Worm (Caenorhabditis elegans) whole organism, L4/young adult: Measurements from ENCODE around the gene vdac-1.

Experiments
- W03F9.2 ChIP-seq: fragments of 150-350 bp; optimal IDR thresholded peaks from 2 replicates; lab custom pipeline; 2014; ENCODE audit warnings: missing biosample characterization, missing genetic modification characterization
- dao-5 ChIP-seq: sonication (generic microtip); optimal IDR thresholded peaks from 2 replicates; lab custom pipeline; 2016; ENCODE audit warnings: missing genotype, missing genetic modification characterization, moderate library complexity, missing compliant biosample characterization
- him-1 ChIP-seq: sonication (generic microtip); optimal IDR thresholded peaks from 2 replicates; lab custom pipeline; 2016; ENCODE audit warnings: missing genotype, missing genetic modification reagents, missing genetic modification characterization, missing compliant biosample characterization

Gene vdac-1

DNA sequence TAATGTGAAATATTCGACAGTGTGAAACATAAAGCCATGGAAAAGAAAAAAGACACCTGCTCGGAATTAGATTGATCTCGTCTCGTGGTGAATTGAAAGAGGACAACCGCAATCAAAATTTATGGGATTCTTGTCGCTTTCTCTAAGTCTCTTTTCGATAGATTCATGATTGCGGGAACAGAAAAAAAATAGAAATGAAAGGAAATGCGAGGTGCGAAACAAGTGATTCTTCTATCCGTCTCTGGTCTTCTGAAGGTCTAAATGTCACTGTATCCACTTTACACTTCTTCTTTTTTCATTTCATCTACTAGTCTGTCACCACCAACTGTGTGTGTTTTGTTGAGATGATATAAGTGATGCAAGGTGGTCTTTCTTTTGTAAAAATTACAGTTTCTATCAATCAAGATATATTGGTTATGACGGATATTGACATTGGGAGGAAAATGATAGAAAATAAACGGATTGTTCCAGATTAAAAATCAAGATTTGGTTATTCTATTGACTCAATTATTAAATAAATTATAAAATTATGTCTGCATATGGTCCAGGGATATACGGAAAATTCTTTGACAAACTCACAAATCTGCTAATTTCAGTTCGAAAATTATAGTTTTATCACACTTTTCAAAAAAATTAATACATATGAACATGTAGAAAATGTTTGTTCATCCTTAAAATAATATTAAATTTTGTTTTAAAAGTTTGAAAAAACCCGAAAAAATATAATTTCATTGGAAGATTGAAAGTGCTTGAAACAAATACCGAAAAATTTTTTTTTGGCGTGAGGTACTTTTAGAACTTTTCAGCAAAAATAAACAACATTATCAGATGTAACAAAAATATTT is 22.8 kb upstream of the vdac-1 start:
- TF ChIP-seq dao-5 (tag; lab: Kevin White, UChicago) (no peak), him-1 (no peak), W03F9.2 (no peak)

ce11 chrIV:7523744-7524143 is 16.1 kb upstream of the vdac-1 start:
- TF ChIP-seq W03F9.2 = no peak

- TF ChIP-seq W03F9.2 = no peak
- TF ChIP-seq him-1 = no peak
- no peak for TF ChIP-seq dao-5 (tag; lab: Kevin White, UChicago)
Observed at ce11 chrIV:7521591-7521990, 13.9 kb upstream of the vdac-1 start.

DNA sequence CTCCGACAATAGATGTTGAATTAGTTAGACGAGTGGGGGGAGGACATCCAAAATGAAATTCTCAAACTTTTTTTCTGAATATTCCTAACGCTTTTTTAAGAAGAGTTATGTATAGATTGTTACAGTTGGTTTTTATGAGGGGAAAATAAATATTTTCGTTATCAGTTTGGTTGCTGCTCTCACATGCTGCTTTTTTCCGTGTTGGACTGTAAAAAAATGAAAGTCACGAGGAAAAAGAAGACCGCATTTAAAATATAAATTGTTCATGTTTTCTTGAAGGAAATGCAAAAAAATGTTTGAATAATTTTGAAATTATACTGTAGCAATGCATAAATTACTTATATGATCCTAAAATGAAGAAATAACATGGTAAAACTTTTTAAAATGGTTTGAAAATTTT is 13.2 kb upstream of the vdac-1 start:
- TF ChIP-seq dao-5 (tag; lab: Kevin White, UChicago) = no peak
- no peak for TF ChIP-seq W03F9.2
- no peak for TF ChIP-seq him-1

ce11 chrIV:7520258-7520657 is 12.6 kb upstream of the vdac-1 start:
- no peak for TF ChIP-seq dao-5 (tag; lab: Kevin White, UChicago)
- TF ChIP-seq W03F9.2 = no peak
- TF ChIP-seq him-1 = no peak

DNA sequence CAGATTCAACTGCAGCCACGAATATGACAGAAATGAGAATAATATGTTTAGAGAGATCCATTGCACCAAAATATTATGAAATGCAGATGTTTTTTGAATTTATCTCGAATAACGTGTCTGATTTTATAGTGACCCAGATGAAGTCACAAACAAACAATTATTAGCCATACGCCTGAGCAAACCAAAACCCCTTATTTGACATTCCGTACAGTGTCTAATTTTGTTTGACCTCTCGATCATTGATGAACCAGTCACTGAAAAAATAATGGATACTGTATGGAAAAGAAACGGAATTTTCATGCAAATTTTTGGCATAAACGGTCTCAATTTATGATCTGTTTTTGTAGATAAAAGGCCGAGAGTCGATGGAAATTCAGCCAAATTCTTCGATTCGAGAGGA is 8.5 kb upstream of the vdac-1 start, which contains the start of the genes R05G6.9 and R05G6.3:
Gene R05G6.9 (minus strand): TSS at position 101 of the 400 bp plus-strand sequence.
Gene R05G6.3 (plus strand): TSS at position 386 of the 400 bp plus-strand sequence.
- no peak for TF ChIP-seq W03F9.2
- no peak for TF ChIP-seq dao-5 (tag; lab: Kevin White, UChicago)
- TF ChIP-seq him-1 = no peak

DNA sequence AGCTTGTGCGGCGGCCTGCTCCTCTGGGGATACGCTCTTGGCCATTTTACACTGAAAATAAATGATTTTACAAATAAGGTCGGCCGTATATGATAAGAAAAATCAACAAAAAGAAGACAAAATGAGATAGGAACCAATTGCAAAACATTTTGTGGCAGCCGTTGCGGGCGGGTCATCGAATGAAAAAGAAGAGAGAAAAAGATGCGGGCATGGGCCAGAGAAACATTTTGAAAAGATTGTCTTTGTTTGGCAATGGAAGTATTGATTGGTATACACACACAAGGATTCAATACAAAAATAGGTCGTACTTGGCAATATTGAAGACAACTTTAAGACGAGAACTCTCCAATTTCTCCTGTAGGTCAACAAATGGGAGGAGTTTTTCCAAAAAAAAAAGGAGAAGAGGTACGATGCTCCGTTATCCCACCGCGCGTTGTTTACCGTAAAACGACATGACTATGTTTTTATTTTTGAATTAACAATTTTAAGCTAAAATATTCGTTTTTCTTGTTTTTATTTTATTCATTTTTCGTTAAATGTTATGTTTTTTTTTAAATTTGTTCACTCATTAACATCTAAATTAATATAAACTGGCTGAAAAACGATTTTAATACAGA is 5.0 kb upstream of the vdac-1 start, which contains the start of the genes plc-4 and R05G6.4:
Gene plc-4 (minus strand): TSS at position 51 of the 617 bp plus-strand sequence.
Gene R05G6.4 (plus strand): TSS at position 617 of the 617 bp plus-strand sequence.
- no peak for TF ChIP-seq him-1
- no peak for TF ChIP-seq dao-5 (tag; lab: Kevin White, UChicago)

ce11 chrIV:7510829-7511228 is 3.1 kb upstream of the vdac-1 start:
- no peak for TF ChIP-seq W03F9.2

- no peak for TF ChIP-seq him-1
- TF ChIP-seq W03F9.2 = no peak
- TF ChIP-seq dao-5 (tag; lab: Kevin White, UChicago) = no peak
Observed at ce11 chrIV:7508850-7509249, 1.2 kb upstream of the vdac-1 start.

ce11 chrIV:7507305-7507704 is 386 bp downstream of the vdac-1 start:
- no peak for TF ChIP-seq him-1
- TF ChIP-seq W03F9.2 = no peak
- no peak for TF ChIP-seq dao-5 (tag; lab: Kevin White, UChicago)

- TF ChIP-seq him-1 (no peak), W03F9.2 (no peak), dao-5 (tag; lab: Kevin White, UChicago) (no peak)
Observed at ce11 chrIV:7506711-7507110, 980 bp downstream of the vdac-1 start.

DNA sequence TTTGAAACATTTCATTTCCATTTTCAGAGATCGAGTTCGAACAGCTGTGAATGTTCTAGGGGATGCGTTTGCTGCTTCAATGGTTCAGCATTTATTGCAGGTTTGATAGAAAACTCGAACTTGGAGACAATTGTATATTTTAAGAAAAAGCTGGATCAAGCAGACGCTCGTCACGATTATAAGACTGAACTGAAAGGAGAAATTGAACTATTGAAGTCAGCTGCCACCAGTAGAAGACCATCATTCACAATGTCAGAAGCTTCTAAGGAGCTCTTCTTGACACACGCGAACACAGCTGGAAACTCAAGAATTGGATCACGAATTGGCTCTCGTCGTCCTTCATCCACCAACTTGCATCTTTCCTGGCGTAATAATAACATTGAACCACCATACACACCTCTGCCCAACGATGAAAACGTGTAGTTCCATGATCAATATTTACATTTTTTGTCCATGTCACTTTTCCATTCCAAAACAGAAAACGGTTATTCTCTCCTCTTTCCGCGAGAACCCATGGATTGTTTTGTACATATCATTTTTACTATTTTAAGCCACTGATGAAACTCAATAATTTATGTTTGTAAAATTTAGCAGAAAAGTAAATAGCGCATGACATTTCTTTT is 1.7 kb downstream of the vdac-1 start:
- TF ChIP-seq W03F9.2 (no peak), him-1 (no peak)

- TF ChIP-seq W03F9.2 = no peak
- TF ChIP-seq him-1 = no peak
- no peak for TF ChIP-seq dao-5 (tag; lab: Kevin White, UChicago)
Observed at ce11 chrIV:7503322-7503721, 4.4 kb downstream of the vdac-1 start, which contains the start of gene glt-6. TSS of gene glt-6 (plus strand) at chrIV:7503622.

DNA sequence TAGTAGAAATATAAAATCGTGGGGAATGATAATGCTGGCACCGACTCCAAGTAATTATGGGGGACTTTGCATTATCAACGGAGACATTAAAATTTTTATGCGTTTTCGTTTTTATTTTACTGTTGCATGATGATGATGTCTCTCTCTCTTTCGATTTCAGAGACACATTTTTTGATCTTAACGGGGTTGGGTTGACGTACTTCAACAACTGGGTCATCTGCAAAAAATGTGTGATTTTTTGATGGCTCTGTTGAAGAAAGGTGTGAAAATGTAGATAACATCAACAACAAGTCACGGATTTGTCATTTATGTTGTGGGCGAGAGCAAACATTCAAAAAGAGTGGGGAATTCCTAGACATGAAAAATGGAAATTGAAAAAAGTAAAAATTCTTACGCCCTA is 6.4 kb downstream of the vdac-1 start, which contains the start of gene F55G1.15:
Gene F55G1.15 (minus strand): TSS at position 101 of the 400 bp plus-strand sequence.
- TF ChIP-seq W03F9.2 (no peak), him-1 (no peak), dao-5 (tag; lab: Kevin White, UChicago) (no peak)

DNA sequence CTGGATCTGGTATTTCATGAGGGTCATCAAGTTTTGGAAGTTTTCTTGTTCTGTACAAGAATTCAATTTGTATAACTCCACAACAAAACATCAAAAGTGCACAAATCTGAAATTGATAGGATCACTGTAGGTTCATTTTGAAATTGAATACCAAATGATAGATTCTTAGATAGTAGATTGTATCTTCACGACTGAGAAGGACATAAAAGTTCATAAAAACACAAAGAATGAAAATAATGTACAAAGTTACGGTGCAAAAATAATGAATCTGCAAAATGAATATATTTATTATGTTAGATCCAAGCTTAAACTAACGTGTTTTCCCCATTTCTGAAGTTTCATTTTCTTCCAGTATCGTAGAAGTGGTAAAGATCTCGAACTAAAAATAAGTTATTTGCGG is 6.8 kb downstream of the vdac-1 start:
- TF ChIP-seq dao-5 (tag; lab: Kevin White, UChicago) = no peak
- no peak for TF ChIP-seq W03F9.2
- no peak for TF ChIP-seq him-1
